Worm (Caenorhabditis elegans): ENCODE results near the gene pms-2.

pms-2 gene

DNA sequence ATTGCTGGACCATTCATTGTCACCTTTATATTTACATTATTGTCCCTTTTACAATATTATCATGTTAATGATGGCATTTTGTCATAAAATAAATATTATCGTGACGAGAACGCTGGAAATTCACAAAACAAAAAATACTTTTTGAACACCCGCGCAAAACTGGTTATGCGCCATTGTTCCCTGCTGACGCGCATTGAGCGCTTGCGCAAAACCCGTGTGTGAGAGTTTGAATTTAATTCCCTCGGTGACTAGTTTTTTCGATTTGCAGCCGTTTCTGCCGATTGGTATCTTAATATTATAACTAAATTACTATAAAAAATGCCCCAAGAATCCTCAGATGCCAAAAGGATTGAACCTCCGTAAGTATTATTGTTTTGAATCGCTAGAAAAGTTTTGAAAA lies 49.0 kb downstream of the pms-2 start, which contains the start of gene pafo-1 (continued):
- TF ChIP-seq bed-2 (GFP tag; IDR thresholded peaks at IDR 0.05) (no peak), attf-5 (GFP tag; optimal IDR thresholded peaks at IDR 0.05) (peak; percentile 89), hmg-20 (GFP tag; IDR thresholded peaks at IDR 0.05) (peak; percentile 72), nhr-90 (tag; optimal IDR thresholded peaks at IDR 0.05) (no peak), Y56A3A.18 (GFP tag; IDR thresholded peaks at IDR 0.05) (peak; percentile 82; the same call in 1 of the 2 replicates), dpff-1 (tag; optimal IDR thresholded peaks at IDR 0.05) (no peak), B0336.3 (GFP tag; IDR thresholded peaks at IDR 0.05) (peak; percentile 92), madf-8 (GFP tag; conservative IDR thresholded peaks at IDR 0.05) (peak; percentile 61), snpc-1.1 (tag; optimal IDR thresholded peaks at IDR 0.05; ENCODE audit: insufficient read depth) (peak; percentile 47), snpc-1.3 (tag; optimal IDR thresholded peaks at IDR 0.05; ENCODE audit: insufficient read depth) (peak; percentile 40), C06A6.2 (GFP tag; conservative IDR thresholded peaks at IDR 0.05) (peak; percentile 78), Y67H2A.10 (GFP tag; conservative IDR thresholded peaks at IDR 0.05) (0 out of 2 replicates have a peak, but pooled peaks have one; percentile 12), Y53G8AR.9 (GFP tag; conservative IDR thresholded peaks at IDR 0.05) (peak; percentile 91), ceh-27 (GFP tag; optimal IDR thresholded peaks at IDR 0.05) (peak; percentile 71), nfyb-1 (GFP tag; IDR thresholded peaks at IDR 0.05) (peak; percentile 93), B0019.2 (GFP tag; conservative IDR thresholded peaks at IDR 0.05) (no peak), lsy-27 (tag; optimal IDR thresholded peaks at IDR 0.05; ENCODE audit: borderline replicate concordance, insufficient read depth) (no peak), Y79H2A.3 (GFP tag; conservative IDR thresholded peaks at IDR 0.05) (no peak), egl-44 (GFP tag; IDR thresholded peaks at IDR 0.05) (no peak), somi-1 (GFP tag; optimal IDR thresholded peaks at IDR 0.05) (peak; percentile 23), pbrm-1 (GFP tag; IDR thresholded peaks at IDR 0.05) (peak; percentile 91), attf-6 (GFP tag; IDR thresholded peaks at IDR 0.05) (peak; percentile 54; the same call in 1 of the 2 replicates), T26A5.8 (tag; optimal IDR thresholded peaks at IDR 0.05) (no peak), dpl-1 (GFP tag; optimal IDR thresholded peaks at IDR 0.05) (peak; percentile 95), pha-4 (tag; optimal IDR thresholded peaks at IDR 0.05) (peak; percentile 16), Y95B8A.8 (GFP tag; IDR thresholded peaks at IDR 0.05) (peak; percentile 82), lag-1 (GFP tag; IDR thresholded peaks at IDR 0.05) (no peak), repo-1 (tag; optimal IDR thresholded peaks at IDR 0.05) (peak; percentile 85), ztf-25 (GFP tag; IDR thresholded peaks at IDR 0.05) (0 out of 2 replicates have a peak, but pooled peaks have one; percentile 58), athp-1 (tag; optimal IDR thresholded peaks at IDR 0.05) (peak; percentile 21), ztf-22 (GFP tag; optimal IDR thresholded peaks at IDR 0.05) (no peak), madf-10 (tag; optimal IDR thresholded peaks at IDR 0.05) (no peak), ccch-3 (GFP tag; optimal IDR thresholded peaks at IDR 0.05) (no peak)

- TF ChIP-seq dox-1 (GFP tag; IDR thresholded peaks at IDR 0.05): no peak
- no peak for TF ChIP-seq mcd-1 (GFP tag; IDR thresholded peaks at IDR 0.05)
- no peak for TF ChIP-seq ztf-26 (tag; optimal IDR thresholded peaks at IDR 0.05)
- TF ChIP-seq ets-4 (GFP tag; optimal IDR thresholded peaks at IDR 0.05): no peak
- no peak for TF ChIP-seq cebp-2 (GFP tag; IDR thresholded peaks at IDR 0.05)
- TF ChIP-seq pha-4 (tag; optimal IDR thresholded peaks at IDR 0.05): no peak
- no peak for TF ChIP-seq snpc-1.1 (tag; optimal IDR thresholded peaks at IDR 0.05; ENCODE audit: insufficient read depth)
- no peak for TF ChIP-seq tbp1 (GFP tag; optimal IDR thresholded peaks at IDR 0.05)
- TF ChIP-seq F52B5.7 (tag; optimal IDR thresholded peaks at IDR 0.05): no peak
- TF ChIP-seq akir-1 (GFP tag; optimal IDR thresholded peaks at IDR 0.05): no peak
- no peak for TF ChIP-seq B0336.3 (GFP tag; IDR thresholded peaks at IDR 0.05)
- no peak for TF ChIP-seq madf-3 (GFP tag; IDR thresholded peaks at IDR 0.05)
- TF ChIP-seq let-526 (GFP tag; IDR thresholded peaks at IDR 0.05): no peak
- no peak for TF ChIP-seq madf-10 (tag; optimal IDR thresholded peaks at IDR 0.05)
- no peak for TF ChIP-seq lir-1 (GFP tag; conservative IDR thresholded peaks at IDR 0.05)
- TF ChIP-seq K11D2.4 (GFP tag; IDR thresholded peaks at IDR 0.05): no peak
- TF ChIP-seq attf-5 (GFP tag; optimal IDR thresholded peaks at IDR 0.05): no peak
- TF ChIP-seq ztf-3 (GFP tag; optimal IDR thresholded peaks at IDR 0.05): no peak
These were observed 50.2 kb downstream of the pms-2 start, which contains the start of the genes C55A6.11 and C55A6.7 for ce11 chrV:11520215-11520614. Gene C55A6.11 (plus strand): TSS chrV:11520515. Gene C55A6.7 (minus strand): TSS chrV:11520530.
